Fruit fly (Drosophila melanogaster) whole organism, embryonic: ENCODE data around the gene sphe.

Source experiments
- Ada2b ChIP-seq: fragments of 200-800 bp; sonication (Bioruptor generic); IDR thresholded peaks from 2 replicates; pipeline ENCODE4 v1.3.6; 2022; ENCODE audit warnings: missing biosample characterization, missing genetic modification characterization
- Antp ChIP-seq: fragments of 200-800 bp; sonication (Bioruptor generic); optimal IDR thresholded peaks from 3 replicates; lab custom pipeline; 2016; ENCODE audit warnings: missing biosample characterization, missing genetic modification characterization
- B-H1 ChIP-seq: fragments of 200-800 bp; sonication (Bioruptor generic); IDR thresholded peaks from 3 replicates; pipeline ENCODE4 v1.3.6; 2022; ENCODE audit warnings: missing biosample characterization, missing genetic modification characterization
- BtbVII ChIP-seq: fragments of 200-800 bp; sonication (Bioruptor generic); optimal IDR thresholded peaks from 3 replicates; lab custom pipeline; 2017; ENCODE audit warnings: missing biosample characterization, mild to moderate bottlenecking, missing genetic modification characterization
- C15 ChIP-seq: fragments of 200-800 bp; sonication (Bioruptor generic); IDR thresholded peaks from 3 replicates; pipeline ENCODE4 v1.3.6; 2022; ENCODE audit warnings: missing biosample characterization, missing genetic modification characterization
- CG1024 ChIP-seq: fragments of 200-800 bp; sonication (Bioruptor generic); IDR thresholded peaks from 2 replicates; pipeline ENCODE4 v1.3.6; 2022; ENCODE audit warnings: missing biosample characterization, missing genetic modification characterization
- CG17361 ChIP-seq: fragments of 200-800 bp; sonication (Bioruptor generic); IDR thresholded peaks from 3 replicates; pipeline ENCODE4 v1.3.6; 2022; ENCODE audit warnings: missing biosample characterization, missing genetic modification characterization
- CG18619 ChIP-seq: fragments of 200-800 bp; sonication (Bioruptor generic); optimal IDR thresholded peaks from 3 replicates; lab custom pipeline; 2017; ENCODE audit warnings: missing biosample characterization, mild to moderate bottlenecking, missing genetic modification characterization
- CG2889 ChIP-seq: fragments of 200-800 bp; sonication (Bioruptor generic); IDR thresholded peaks from 3 replicates; pipeline ENCODE4 v1.3.6; 2022; ENCODE audit warnings: missing biosample characterization, missing genetic modification characterization
- CG30403 ChIP-seq: fragments of 200-800 bp; sonication (Bioruptor generic); optimal IDR thresholded peaks from 3 replicates; lab custom pipeline; 2016; ENCODE audit warnings: missing biosample characterization, missing genetic modification characterization
- CG4730 ChIP-seq: fragments of 200-800 bp; sonication (Bioruptor generic); IDR thresholded peaks from 2 replicates; pipeline ENCODE4 v1.3.6; 2022; ENCODE audit warnings: missing biosample characterization, missing genetic modification characterization
- CG6175 ChIP-seq: fragments of 200-800 bp; sonication (Bioruptor generic); IDR thresholded peaks from 3 replicates; pipeline ENCODE4 v1.3.6; 2022; ENCODE audit warnings: missing biosample characterization, missing genetic modification characterization
- CG6654 ChIP-seq: fragments of 200-800 bp; sonication (Bioruptor generic); optimal IDR thresholded peaks from 2 replicates; lab custom pipeline; 2017; ENCODE audit warnings: missing biosample characterization, mild to moderate bottlenecking, missing genetic modification characterization
- CG7745 ChIP-seq: fragments of 200-800 bp; sonication (Bioruptor generic); optimal IDR thresholded peaks from 2 replicates; lab custom pipeline; 2018; ENCODE audit warnings: missing biosample characterization, mild to moderate bottlenecking, missing genetic modification characterization, moderate library complexity
- CG7987 ChIP-seq: fragments of 200-800 bp; sonication (Bioruptor generic); optimal IDR thresholded peaks from 2 replicates; lab custom pipeline; 2018; ENCODE audit warnings: missing biosample characterization, mild to moderate bottlenecking, missing genetic modification characterization, moderate library complexity
- CG8281 ChIP-seq: fragments of 200-800 bp; sonication (Bioruptor generic); optimal IDR thresholded peaks from 2 replicates; lab custom pipeline; 2018; ENCODE audit warnings: missing biosample characterization, mild to moderate bottlenecking, missing genetic modification characterization, moderate library complexity
- CG8388 ChIP-seq: fragments of 200-800 bp; sonication (Bioruptor generic); optimal IDR thresholded peaks from 2 replicates; lab custom pipeline; 2019; ENCODE audit warnings: missing biosample characterization, mild to moderate bottlenecking, missing genetic modification characterization, moderate library complexity
- CG9727 ChIP-seq: fragments of 200-800 bp; sonication (Bioruptor generic); optimal IDR thresholded peaks from 3 replicates; lab custom pipeline; 2017; ENCODE audit warnings: missing biosample characterization, mild to moderate bottlenecking, missing genetic modification characterization
- Camta ChIP-seq: fragments of 200-800 bp; sonication (Bioruptor generic); optimal IDR thresholded peaks from 2 replicates; lab custom pipeline; 2016; ENCODE audit warnings: missing biosample characterization, missing genetic modification characterization
- D ChIP-seq, 2 experiments: fragments of 200-800 bp in 1 of 2; fragments of >200 bp in 1 of 2; sonication (Bioruptor generic) in 1 of 2; optimal IDR thresholded peaks; 2 replicates in 1 of 2; 3 replicates in 1 of 2; lab custom pipeline; 2017; ENCODE audit warnings: mild to moderate bottlenecking in 1 of 2, missing biosample characterization in 1 of 2, missing genetic modification characterization in 1 of 2, missing genetic modification reagents in 1 of 2
- E2f2 ChIP-seq: fragments of 200-800 bp; sonication (Bioruptor generic); IDR thresholded peaks from 2 replicates; pipeline ENCODE4 v1.3.6; 2022; ENCODE audit warnings: missing biosample characterization, missing genetic modification characterization
- Fer1 ChIP-seq: fragments of 200-800 bp; sonication (Bioruptor generic); optimal IDR thresholded peaks from 2 replicates; lab custom pipeline; 2017; ENCODE audit warnings: missing biosample characterization, mild to moderate bottlenecking, missing genetic modification characterization
- Med ChIP-seq: fragments of 200-800 bp; sonication (Bioruptor generic); peaks from one replicate; lab custom pipeline; 2016; ENCODE audit warnings: missing biosample characterization, missing genetic modification characterization, mild to moderate bottlenecking, inconsistent platforms, moderate library complexity
- NC2β ChIP-seq: fragments of 200-800 bp; sonication (Bioruptor generic); optimal IDR thresholded peaks from 2 replicates; lab custom pipeline; 2016; ENCODE audit warnings: missing biosample characterization, missing genetic modification characterization
- Nf-YA ChIP-seq: fragments of 200-800 bp; sonication (Bioruptor generic); IDR thresholded peaks from 2 replicates; pipeline ENCODE4 v1.3.6; 2022; ENCODE audit warnings: missing biosample characterization, missing genetic modification characterization
- NfI ChIP-seq: fragments of 200-800 bp; sonication (Bioruptor generic); optimal IDR thresholded peaks from 3 replicates; lab custom pipeline; 2018; ENCODE audit warnings: missing biosample characterization, mild to moderate bottlenecking, missing genetic modification characterization, moderate library complexity
- Sox102F ChIP-seq: fragments of 200-800 bp; sonication (Bioruptor generic); optimal IDR thresholded peaks from 2 replicates; lab custom pipeline; 2018; ENCODE audit warnings: missing biosample characterization, mild to moderate bottlenecking, missing genetic modification characterization, moderate library complexity
- ab ChIP-seq: fragments of 200-800 bp; sonication (Bioruptor generic); optimal IDR thresholded peaks from 2 replicates; lab custom pipeline; 2016; ENCODE audit warnings: missing biosample characterization, missing genetic modification characterization
- bcd ChIP-seq: fragments of 200-800 bp; sonication (Bioruptor generic); optimal IDR thresholded peaks from 2 replicates; lab custom pipeline; 2017; ENCODE audit warnings: missing biosample characterization, mild to moderate bottlenecking, missing genetic modification characterization
- bowl ChIP-seq: fragments of 200-800 bp; sonication (Bioruptor generic); IDR thresholded peaks from 2 replicates; pipeline ENCODE4 v1.3.6; 2022; ENCODE audit warnings: missing biosample characterization, missing genetic modification characterization
- cas ChIP-seq: fragments of 200-800 bp; sonication (Bioruptor generic); IDR thresholded peaks from 2 replicates; pipeline ENCODE4 v1.3.6; 2022; ENCODE audit warnings: missing biosample characterization, missing genetic modification characterization
- ems ChIP-seq: fragments of 200-800 bp; sonication (Bioruptor generic); optimal IDR thresholded peaks from 3 replicates; lab custom pipeline; 2016; ENCODE audit warnings: missing biosample characterization, missing genetic modification characterization
- exex ChIP-seq: fragments of 200-800 bp; sonication (Bioruptor generic); optimal IDR thresholded peaks from 4 replicates; lab custom pipeline; 2018; ENCODE audit warnings: missing biosample characterization, mild to moderate bottlenecking, missing genetic modification characterization, moderate library complexity
- fu2 ChIP-seq: fragments of 200-800 bp; sonication (Bioruptor generic); optimal IDR thresholded peaks from 2 replicates; lab custom pipeline; 2016; ENCODE audit warnings: missing biosample characterization, missing genetic modification characterization
- gfzf ChIP-seq: fragments of 200-800 bp; sonication (Bioruptor generic); optimal IDR thresholded peaks from 2 replicates; lab custom pipeline; 2016; ENCODE audit warnings: missing biosample characterization, mild to moderate bottlenecking, missing genetic modification characterization, moderate library complexity
- grau ChIP-seq: fragments of 200-800 bp; optimal IDR thresholded peaks from 3 replicates; lab custom pipeline; 2019; ENCODE audit warnings: missing biosample characterization, mild to moderate bottlenecking, missing genetic modification characterization, moderate library complexity
- gro ChIP-seq: fragments of 200-800 bp; sonication (Bioruptor generic); optimal IDR thresholded peaks from 2 replicates; lab custom pipeline; 2016; ENCODE audit warnings: missing biosample characterization, missing genetic modification characterization
- lab ChIP-seq: fragments of 200-800 bp; sonication (Bioruptor generic); optimal IDR thresholded peaks from 3 replicates; lab custom pipeline; 2017; ENCODE audit warnings: missing biosample characterization, missing genetic modification characterization, mild to moderate bottlenecking, moderate library complexity, missing genetic modification reagents
- lov ChIP-seq, 2 experiments: fragments of 200-800 bp in 1 of 2; fragments of >200 bp in 1 of 2; sonication (Bioruptor generic) in 1 of 2; IDR thresholded peaks in 1 of 2; optimal IDR thresholded peaks in 1 of 2; 2 replicates in 1 of 2; 3 replicates in 1 of 2; pipeline versions ENCODE4 v1.3.6 to Lab custom; 2017 to 2022; ENCODE audit warnings: missing biosample characterization in 1 of 2, missing genetic modification characterization in 1 of 2
- nmo ChIP-seq: fragments of 200-800 bp; sonication (Bioruptor generic); optimal IDR thresholded peaks from 2 replicates; lab custom pipeline; 2018; ENCODE audit warnings: missing biosample characterization, mild to moderate bottlenecking, missing genetic modification characterization, moderate library complexity
- pfk ChIP-seq: fragments of 200-800 bp; sonication (Bioruptor generic); optimal IDR thresholded peaks from 2 replicates; lab custom pipeline; 2018; ENCODE audit warnings: missing biosample characterization, mild to moderate bottlenecking, missing genetic modification characterization, moderate library complexity
- row ChIP-seq: fragments of 200-800 bp; sonication (Bioruptor generic); IDR thresholded peaks from 3 replicates; pipeline ENCODE4 v1.3.6; 2022; ENCODE audit warnings: missing biosample characterization, missing genetic modification characterization
- sd ChIP-seq: fragments of 200-800 bp; sonication (Bioruptor generic); optimal IDR thresholded peaks from 3 replicates; lab custom pipeline; 2018; ENCODE audit warnings: missing biosample characterization, mild to moderate bottlenecking, missing genetic modification characterization, moderate library complexity
- sens ChIP-seq: fragments of 200-800 bp; sonication (Bioruptor generic); peaks from one replicate; lab custom pipeline; 2016; ENCODE audit warnings: missing biosample characterization, missing genetic modification characterization
- yki ChIP-seq: fragments of >200 bp; optimal IDR thresholded peaks from 3 replicates; lab custom pipeline; 2018

The sphe gene

DNA sequence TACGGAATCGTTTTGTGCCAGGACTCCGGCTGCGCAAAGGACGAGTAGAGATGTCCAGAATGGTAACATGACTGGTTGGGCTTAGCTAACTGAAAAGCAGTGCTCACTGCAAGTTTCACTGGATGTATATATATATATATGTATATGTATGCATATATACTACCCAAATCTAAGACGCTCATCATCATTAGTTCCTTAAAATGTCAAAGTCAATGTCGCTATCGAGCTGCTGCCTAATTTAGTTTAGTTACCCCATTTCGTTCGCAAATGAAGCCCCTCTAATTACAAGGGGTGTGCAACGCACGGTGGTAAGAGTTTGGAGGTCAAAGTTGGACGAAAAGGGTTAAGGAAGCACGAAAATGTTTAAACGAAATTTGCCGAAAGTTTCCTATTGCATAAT lies 1.7 kb downstream of the sphe start, which contains the start of gene CG9676:
TSS of gene CG9676 (minus strand) at position 101 of the 400 bp plus-strand sequence.
- TF ChIP-seq D (optimal IDR thresholded peaks at IDR 0.05; lab: Kevin White, UChicago) (no peak), D (GFP tag; optimal IDR thresholded peaks at IDR 0.05; lab: Kevin White, UChicago) (no peak), ems (GFP tag; lab: Kevin White, UChicago) (no peak), grau (no peak), CG7987 (GFP tag; lab: Kevin White, UChicago) (no peak), lov (optimal IDR thresholded peaks at IDR 0.05; lab: Kevin White, UChicago) (no peak), lov (GFP tag; IDR thresholded peaks at IDR 0.05; lab: Robert Waterston, UW) (no peak), CG18619 (no peak), CG7745 (tag; lab: Kevin White, UChicago) (no peak), B-H1 (GFP tag; lab: Robert Waterston, UW) (no peak), CG8388 (GFP tag; lab: Kevin White, UChicago) (no peak), CG6175 (GFP tag; lab: Robert Waterston, UW) (no peak), sd (tag; lab: Kevin White, UChicago) (no peak), NfI (GFP tag; lab: Kevin White, UChicago) (no peak), exex (tag; lab: Kevin White, UChicago) (no peak), CG1024 (GFP tag; lab: Robert Waterston, UW) (no peak)

DNA sequence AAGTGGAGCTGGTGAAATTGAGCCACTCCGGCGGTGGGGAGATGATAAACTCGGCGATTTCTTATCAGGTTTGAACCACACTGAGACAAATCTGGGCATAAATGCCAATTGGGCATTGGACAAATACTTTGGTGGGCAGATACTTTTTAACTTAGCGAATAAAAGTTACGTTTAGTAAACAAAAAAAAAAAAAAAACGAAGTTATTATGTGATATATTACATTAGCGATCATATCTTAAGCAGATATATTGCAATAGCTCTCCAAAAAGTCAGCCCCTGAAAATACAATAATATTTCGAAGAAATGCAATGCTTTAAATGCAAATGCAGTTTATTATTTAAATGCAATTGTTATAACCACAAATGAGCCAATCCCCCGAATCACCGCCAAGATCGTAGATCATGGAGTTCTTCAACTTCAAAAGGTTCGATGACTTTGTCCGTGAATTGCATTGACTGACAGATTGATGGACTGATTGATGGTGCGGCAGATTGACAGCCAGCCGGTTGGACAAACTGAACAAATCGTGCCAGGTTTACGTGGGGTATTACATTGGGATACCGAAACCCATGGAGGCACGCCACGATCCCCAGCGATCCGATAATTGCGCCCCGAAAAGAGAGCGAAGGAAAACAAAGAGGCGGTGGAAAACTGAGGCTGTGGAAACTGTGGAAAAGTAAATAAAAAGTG lies 3.7 kb downstream of the sphe start:
- no peak for TF ChIP-seq gro (GFP tag; lab: Kevin White, UChicago)
- no peak for TF ChIP-seq gfzf (GFP tag; lab: Kevin White, UChicago)
- no peak for TF ChIP-seq nmo (GFP tag; lab: Kevin White, UChicago)
- no peak for TF ChIP-seq E2f2
- no peak for TF ChIP-seq cas (GFP tag; lab: Robert Waterston, UW)
- no peak for TF ChIP-seq fu2 (GFP tag; lab: Kevin White, UChicago)
- TF ChIP-seq CG8281 (tag; lab: Kevin White, UChicago): peak; percentile 97
- TF ChIP-seq pfk: no peak
- no peak for TF ChIP-seq Med

DNA sequence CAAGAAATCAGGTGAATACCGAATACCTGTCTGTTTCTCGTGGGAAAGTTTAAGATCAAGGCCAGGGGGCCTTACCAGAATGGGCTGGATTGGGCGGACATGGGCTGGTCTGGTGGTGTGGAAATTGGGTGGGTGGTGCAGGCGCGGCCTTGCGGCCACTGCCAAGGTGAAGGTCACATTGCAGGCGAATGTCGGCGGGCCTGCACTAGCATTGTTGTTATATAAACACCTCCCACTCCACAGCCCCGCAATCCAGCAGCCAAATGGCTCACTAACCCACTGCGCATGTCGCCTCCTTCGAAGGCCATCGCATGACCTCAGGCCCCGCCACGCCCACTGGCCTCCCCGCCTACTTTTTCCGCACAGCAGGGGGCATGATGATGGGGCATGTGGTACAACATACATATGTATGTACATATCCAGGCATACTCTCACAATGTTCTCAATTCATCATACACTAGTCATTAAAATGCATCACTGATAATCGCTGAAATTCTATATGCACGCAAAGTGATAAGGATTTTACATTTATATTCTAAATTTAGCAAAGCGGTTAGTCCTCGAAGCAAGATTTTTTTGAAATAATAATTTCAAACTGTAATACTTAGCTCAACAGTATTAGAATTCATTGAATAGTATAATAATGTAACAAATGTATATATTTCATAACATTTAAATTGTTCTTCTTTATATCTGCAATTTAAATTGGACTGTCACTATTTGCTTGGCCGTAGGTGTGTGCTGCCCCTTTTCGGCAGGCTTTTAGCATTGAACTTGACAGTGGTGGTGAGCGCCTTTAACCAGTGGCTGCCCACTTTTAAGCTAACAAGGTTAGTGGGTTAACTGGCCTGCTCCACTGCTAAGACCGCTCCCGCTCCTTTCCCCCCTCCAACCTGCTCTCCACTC lies 4.9 kb downstream of the sphe start:
- TF ChIP-seq Ada2b (no peak), CG9727 (GFP tag; lab: Kevin White, UChicago) (no peak), Sox102F (GFP tag; lab: Kevin White, UChicago) (peak; percentile 18), CG2889 (no peak), Camta (no peak), CG7745 (tag; lab: Kevin White, UChicago) (no peak), NC2β (no peak), yki (lab: Kevin White, UChicago) (no peak), CG6654 (no peak), CG17361 (GFP tag; lab: Robert Waterston, UW) (peak; percentile 48), C15 (GFP tag; lab: Robert Waterston, UW) (no peak), Fer1 (GFP tag; lab: Kevin White, UChicago) (peak; percentile 21), CG30403 (GFP tag; lab: Kevin White, UChicago) (peak; percentile 7), lab (peak; percentile 17), ab (GFP tag; lab: Kevin White, UChicago) (no peak), sens (GFP tag; lab: Kevin White, UChicago) (peak; percentile 48), CG4730 (GFP tag; lab: Robert Waterston, UW) (peak; percentile 23; the same call in 1 of the 2 replicates), row (GFP tag; lab: Robert Waterston, UW) (0 out of 3 replicates have a peak, but pooled peaks have one; percentile 13), nmo (GFP tag; lab: Kevin White, UChicago) (peak; percentile 21), Nf-YA (GFP tag; lab: Robert Waterston, UW) (no peak), bcd (GFP tag; lab: Kevin White, UChicago) (peak; percentile 11), BtbVII (no peak), bowl (GFP tag; lab: Robert Waterston, UW) (no peak), Antp (GFP tag; lab: Kevin White, UChicago) (no peak)
